Fruit fly (Drosophila melanogaster): ENCODE measurements around the gene Ttc1.

Ttc1 gene

DNA sequence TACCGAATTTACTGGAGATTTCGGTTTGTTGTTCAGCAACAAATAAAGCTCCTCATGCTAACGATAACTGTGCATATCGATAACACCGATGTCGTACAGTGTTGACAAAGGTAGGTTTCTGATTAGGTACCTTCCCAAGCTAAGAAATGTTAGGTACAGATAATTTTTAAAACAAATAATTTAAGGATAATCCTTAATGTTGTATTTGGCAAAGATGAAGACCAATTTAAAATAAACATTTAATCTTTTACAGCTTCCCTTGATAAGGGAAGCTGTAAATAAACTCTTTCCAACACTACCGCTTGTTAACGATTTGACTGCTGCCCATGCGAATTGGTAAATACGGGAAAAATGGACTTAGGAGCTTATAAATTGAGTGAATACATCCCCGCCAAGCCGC is at the start of gene Ttc1, which contains the start of gene CG14882 (continued):
- TF ChIP-seq Ptx1 (GFP tag; IDR thresholded peaks at IDR 0.05): peak; percentile 91
- peak; percentile 90 for TF ChIP-seq ttk (GFP tag; IDR thresholded peaks at IDR 0.05)
- TF ChIP-seq Hmx (GFP tag; optimal IDR thresholded peaks at IDR 0.05): peak; percentile 59
- TF ChIP-seq Aef1 (GFP tag; IDR thresholded peaks at IDR 0.05): peak; percentile 76
- peak; percentile 82 for TF ChIP-seq Oaz (GFP tag; IDR thresholded peaks at IDR 0.05)
- TF ChIP-seq dmrt11E (tag; optimal IDR thresholded peaks at IDR 0.05): peak; percentile 81
- TF ChIP-seq CG10209 (GFP tag; optimal IDR thresholded peaks at IDR 0.05): peak; percentile 84
- peak; percentile 36; the same call in 1 of the 3 replicates for TF ChIP-seq CG11093 (GFP tag; IDR thresholded peaks at IDR 0.05)
- TF ChIP-seq ac (GFP tag; optimal IDR thresholded peaks at IDR 0.05): no peak
- peak; percentile 82 for TF ChIP-seq ranshi (GFP tag; IDR thresholded peaks at IDR 0.05)
- TF ChIP-seq dan (GFP tag; IDR thresholded peaks at IDR 0.05): no peak
- TF ChIP-seq CG1603 (tag; optimal IDR thresholded peaks at IDR 0.05): peak; percentile 70
- TF ChIP-seq Side (GFP tag; optimal IDR thresholded peaks at IDR 0.05): peak; percentile 85
- peak; percentile 93 for TF ChIP-seq MBD-R2 (GFP tag; IDR thresholded peaks at IDR 0.05)
- TF ChIP-seq Ravus (GFP tag; IDR thresholded peaks at IDR 0.05): peak; percentile 35; the same call in 1 of the 2 replicates
- TF ChIP-seq HLH4C (GFP tag; IDR thresholded peaks at IDR 0.05; ENCODE audit: partially characterized antibody): peak; percentile 56; the same call in 2 of the 3 replicates
- TF ChIP-seq PHDP (tag; optimal IDR thresholded peaks at IDR 0.05): peak; percentile 87
- peak; percentile 77 for TF ChIP-seq Taf1 (GFP tag; IDR thresholded peaks at IDR 0.05)
- peak; percentile 90 for TF ChIP-seq Xbp1 (GFP tag; optimal IDR thresholded peaks at IDR 0.05)
- peak; percentile 79 for TF ChIP-seq CG31441 (GFP tag; IDR thresholded peaks at IDR 0.05)
- peak; percentile 69 for TF ChIP-seq CG14710 (tag; optimal IDR thresholded peaks at IDR 0.05)
- no peak for TF ChIP-seq fru (optimal IDR thresholded peaks at IDR 0.05)
- peak; percentile 86 for TF ChIP-seq dysf (GFP tag; IDR thresholded peaks at IDR 0.05)
- peak; percentile 84 for TF ChIP-seq fu2 (GFP tag; optimal IDR thresholded peaks at IDR 0.05)
- peak; percentile 49 for TF ChIP-seq CG11398 (GFP tag; optimal IDR thresholded peaks at IDR 0.05)
- peak; percentile 61 for TF ChIP-seq CG4820 (GFP tag; optimal IDR thresholded peaks at IDR 0.05)
- TF ChIP-seq Rx (GFP tag; IDR thresholded peaks at IDR 0.05): peak; percentile 72
- peak; percentile 73 for TF ChIP-seq Bdp1 (GFP tag; optimal IDR thresholded peaks at IDR 0.05)
- TF ChIP-seq tio (GFP tag; optimal IDR thresholded peaks at IDR 0.05): no peak
- peak; percentile 74 for TF ChIP-seq trh (GFP tag; optimal IDR thresholded peaks at IDR 0.05)
- TF ChIP-seq CG4854 (GFP tag; optimal IDR thresholded peaks at IDR 0.05): peak; percentile 66
- TF ChIP-seq gt (GFP tag; IDR thresholded peaks at IDR 0.05): no peak; the same call in 1 of the 2 replicates
- peak; percentile 79 for TF ChIP-seq ERR (GFP tag; optimal IDR thresholded peaks at IDR 0.05)
- peak; percentile 88 for TF ChIP-seq CG11085 (GFP tag; IDR thresholded peaks at IDR 0.05)
- no peak for TF ChIP-seq eve (GFP tag; optimal IDR thresholded peaks at IDR 0.05)
- no peak for TF ChIP-seq usp (GFP tag; optimal IDR thresholded peaks at IDR 0.05)
- peak; percentile 33 for TF ChIP-seq Sry-β (GFP tag; optimal IDR thresholded peaks at IDR 0.05)
- TF ChIP-seq al (GFP tag; IDR thresholded peaks at IDR 0.05): peak; percentile 59
- TF ChIP-seq ssp (GFP tag; IDR thresholded peaks at IDR 0.05): peak; percentile 74
- peak; percentile 83 for TF ChIP-seq jumu (GFP tag; optimal IDR thresholded peaks at IDR 0.05)
- TF ChIP-seq CG33557 (GFP tag; optimal IDR thresholded peaks at IDR 0.05): peak; percentile 66
- TF ChIP-seq CG6689 (GFP tag; IDR thresholded peaks at IDR 0.05): peak; percentile 93
- TF ChIP-seq crol (GFP tag; IDR thresholded peaks at IDR 0.05): 0 out of 2 replicates have a peak, but pooled peaks have one; percentile 23
- peak; percentile 90 for TF ChIP-seq pho (GFP tag; optimal IDR thresholded peaks at IDR 0.05)
- TF ChIP-seq Sox100B (GFP tag; optimal IDR thresholded peaks at IDR 0.05): no peak
- peak; percentile 72; the same call in 1 of the 2 replicates for TF ChIP-seq sens-2 (GFP tag; IDR thresholded peaks at IDR 0.05)
- peak; percentile 58 for TF ChIP-seq CG10147 (GFP tag; optimal IDR thresholded peaks at IDR 0.05)
- TF ChIP-seq CG5953 (GFP tag; IDR thresholded peaks at IDR 0.05): peak; percentile 81
- TF ChIP-seq CG15479 (GFP tag; optimal IDR thresholded peaks at IDR 0.05): no peak
- peak; percentile 57 for TF ChIP-seq ftz-f1 (GFP tag; optimal IDR thresholded peaks at IDR 0.05)
- no peak for TF ChIP-seq pan (optimal IDR thresholded peaks at IDR 0.05)
- peak in 1 of 2 experiments; percentile 81 for TF ChIP-seq pan (GFP tag; optimal IDR thresholded peaks at IDR 0.05 in 1 of 2, IDR thresholded peaks at IDR 0.05 in 1 of 2)
- TF ChIP-seq CG4328 (GFP tag; optimal IDR thresholded peaks at IDR 0.05): peak; percentile 38

Data from whole organism, embryonic.